Fruit fly (Drosophila melanogaster): ENCODE results near the gene CG33969.
A peak's percentile ranks its signal among the peaks of the same experiment; 100 is the strongest.

CG33969 gene

DNA sequence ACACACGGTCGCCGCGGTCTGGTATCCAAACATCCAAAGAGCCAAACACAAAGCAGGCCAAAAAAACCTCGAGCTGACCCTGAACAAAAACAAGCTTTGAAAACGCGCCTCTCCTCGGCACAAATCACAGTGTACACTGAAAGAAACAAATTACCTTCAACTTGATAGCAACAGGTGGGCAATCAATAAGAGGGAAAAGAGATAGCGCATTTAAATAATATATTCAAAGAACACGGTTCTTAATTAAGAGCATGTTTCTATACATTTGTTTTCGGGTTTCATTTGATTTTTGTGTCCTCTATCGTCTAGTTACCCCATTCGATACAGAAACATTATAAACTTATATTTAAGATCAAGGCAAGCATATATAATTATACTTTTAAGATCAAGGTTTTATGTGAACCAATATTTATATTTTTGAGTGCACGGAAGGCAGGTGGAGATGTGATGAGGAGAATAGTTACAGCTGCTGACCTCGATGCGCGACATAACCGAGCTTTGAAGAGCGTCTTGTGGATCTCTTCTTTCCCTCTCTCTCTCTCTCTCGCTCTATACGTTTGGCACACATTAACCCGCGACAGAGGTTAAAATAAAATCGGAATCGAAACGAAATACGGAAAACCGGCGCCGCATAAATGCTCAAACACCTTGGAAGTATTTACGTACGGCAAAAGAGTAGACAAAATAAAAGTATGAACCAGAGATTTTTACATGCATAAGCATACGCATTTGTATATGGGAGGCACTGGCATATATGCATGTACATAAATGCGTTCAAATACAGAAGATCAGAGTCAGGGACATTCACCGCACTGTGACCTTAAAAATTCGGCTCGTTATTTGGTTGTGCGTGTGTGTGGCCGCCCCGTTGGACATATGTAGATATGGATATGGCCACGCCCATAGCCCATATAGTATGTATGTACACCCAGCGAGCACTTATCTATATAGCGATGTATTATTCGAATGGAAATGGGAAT lies 5.2 kb upstream of the CG33969 start (continued):
- TF ChIP-seq CG11294 (GFP tag; IDR thresholded peaks at IDR 0.05), result peak; percentile 65; the same call in 1 of the 2 replicates
- TF ChIP-seq vri (GFP tag; optimal IDR thresholded peaks at IDR 0.05), result peak; percentile 39
- peak; percentile 77 for TF ChIP-seq CG11762 (GFP tag; optimal IDR thresholded peaks at IDR 0.05; ENCODE audit: insufficient read depth)
- peak; percentile 84 for TF ChIP-seq CG6276 (GFP tag; optimal IDR thresholded peaks at IDR 0.05)
- peak; percentile 80 for TF ChIP-seq achi (GFP tag; optimal IDR thresholded peaks at IDR 0.05)
- peak; percentile 2 for TF ChIP-seq fd85E (GFP tag; optimal IDR thresholded peaks at IDR 0.05)
- TF ChIP-seq CG6808 (GFP tag; optimal IDR thresholded peaks at IDR 0.05), result peak; percentile 65
- peak; percentile 76 for TF ChIP-seq CG8119 (GFP tag; IDR thresholded peaks at IDR 0.05)
- TF ChIP-seq CG7368 (GFP tag; optimal IDR thresholded peaks at IDR 0.05), result peak; percentile 74
- peak; percentile 73 for TF ChIP-seq topi (GFP tag; optimal IDR thresholded peaks at IDR 0.05)
- peak; percentile 77 for TF ChIP-seq eg (GFP tag; IDR thresholded peaks at IDR 0.05)
- TF ChIP-seq CG3919 (GFP tag; optimal IDR thresholded peaks at IDR 0.05), result peak; percentile 84
- peak; percentile 77 for TF ChIP-seq Sox14 (GFP tag; optimal IDR thresholded peaks at IDR 0.05)
- TF ChIP-seq Sox15 (GFP tag; optimal IDR thresholded peaks at IDR 0.05), result peak; percentile 70
- TF ChIP-seq CG6792 (GFP tag; optimal IDR thresholded peaks at IDR 0.05), result peak; percentile 78
- peak; percentile 65 for TF ChIP-seq Hr39 (GFP tag; optimal IDR thresholded peaks at IDR 0.05)
- TF ChIP-seq Eip75B (GFP tag; optimal IDR thresholded peaks at IDR 0.05), result peak; percentile 88
- peak; percentile 79 for TF ChIP-seq Ets96B (tag; optimal IDR thresholded peaks at IDR 0.05)
- TF ChIP-seq fd59A (GFP tag; optimal IDR thresholded peaks at IDR 0.05), result peak; percentile 75
- TF ChIP-seq CG31627 (GFP tag; optimal IDR thresholded peaks at IDR 0.05), result peak; percentile 61
- peak; percentile 78 for TF ChIP-seq lz (GFP tag; optimal IDR thresholded peaks at IDR 0.05)
- TF ChIP-seq salr (GFP tag; optimal IDR thresholded peaks at IDR 0.05), result peak; percentile 34 to 85
- peak; percentile 2 for TF ChIP-seq CG6854 (GFP tag; optimal IDR thresholded peaks at IDR 0.05)
- peak; percentile 71 for TF ChIP-seq spab (GFP tag; optimal IDR thresholded peaks at IDR 0.05)
- peak; percentile 95 for TF ChIP-seq CG32006 (GFP tag; optimal IDR thresholded peaks at IDR 0.05)
- peak; percentile 62 for TF ChIP-seq CG11902 (GFP tag; optimal IDR thresholded peaks at IDR 0.05)
- TF ChIP-seq Ets21C (GFP tag; optimal IDR thresholded peaks at IDR 0.05), result peak; percentile 50
- peak; percentile 39 for TF ChIP-seq CG1621 (tag; optimal IDR thresholded peaks at IDR 0.05)
- peak; percentile 79 for TF ChIP-seq CG8632 (GFP tag; optimal IDR thresholded peaks at IDR 0.05)
- TF ChIP-seq CG16779 (tag; optimal IDR thresholded peaks at IDR 0.05), result peak; percentile 69
- TF ChIP-seq CG34406 (GFP tag; optimal IDR thresholded peaks at IDR 0.05), result peak; percentile 80
- TF ChIP-seq Hr4 (GFP tag; optimal IDR thresholded peaks at IDR 0.05), result peak; percentile 88

DNA sequence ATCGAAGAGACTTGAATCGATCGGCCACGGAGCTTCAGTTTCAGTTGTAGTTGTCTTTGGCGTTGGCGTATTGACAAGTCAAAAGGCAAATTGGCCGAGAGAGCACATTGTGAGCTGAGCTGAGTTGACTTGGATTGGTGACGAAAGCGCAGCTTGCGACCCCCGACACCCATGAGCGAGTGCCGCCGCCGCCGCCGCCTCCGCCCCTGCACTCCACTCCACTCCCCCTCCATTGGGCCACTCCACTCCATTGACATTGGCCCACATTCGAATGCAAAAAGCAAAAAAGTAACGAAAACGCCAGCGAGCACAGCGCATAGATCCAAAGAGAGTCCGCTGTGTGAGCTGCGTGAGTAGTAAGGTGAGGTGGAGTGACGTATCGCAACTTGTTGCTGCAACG lies 4.4 kb upstream of the CG33969 start:
- TF ChIP-seq dac (GFP tag; optimal IDR thresholded peaks at IDR 0.05), result no peak
- TF ChIP-seq eg (GFP tag; IDR thresholded peaks at IDR 0.05), result no peak
- TF ChIP-seq fd85E (GFP tag; optimal IDR thresholded peaks at IDR 0.05), result no peak
- TF ChIP-seq Sox102F (GFP tag; optimal IDR thresholded peaks at IDR 0.05), result no peak
- no peak for TF ChIP-seq CG7368 (GFP tag; optimal IDR thresholded peaks at IDR 0.05)
- no peak for TF ChIP-seq CG31627 (GFP tag; optimal IDR thresholded peaks at IDR 0.05)
- TF ChIP-seq CG3032 (tag; optimal IDR thresholded peaks at IDR 0.05), result no peak
- no peak for TF ChIP-seq Gug (GFP tag; IDR thresholded peaks at IDR 0.05)
- no peak for TF ChIP-seq CG16779 (tag; optimal IDR thresholded peaks at IDR 0.05)
- no peak for TF ChIP-seq CG6854 (GFP tag; optimal IDR thresholded peaks at IDR 0.05)
- no peak for TF ChIP-seq CG8119 (GFP tag; IDR thresholded peaks at IDR 0.05)
- no peak for TF ChIP-seq net (GFP tag; optimal IDR thresholded peaks at IDR 0.05)

DNA sequence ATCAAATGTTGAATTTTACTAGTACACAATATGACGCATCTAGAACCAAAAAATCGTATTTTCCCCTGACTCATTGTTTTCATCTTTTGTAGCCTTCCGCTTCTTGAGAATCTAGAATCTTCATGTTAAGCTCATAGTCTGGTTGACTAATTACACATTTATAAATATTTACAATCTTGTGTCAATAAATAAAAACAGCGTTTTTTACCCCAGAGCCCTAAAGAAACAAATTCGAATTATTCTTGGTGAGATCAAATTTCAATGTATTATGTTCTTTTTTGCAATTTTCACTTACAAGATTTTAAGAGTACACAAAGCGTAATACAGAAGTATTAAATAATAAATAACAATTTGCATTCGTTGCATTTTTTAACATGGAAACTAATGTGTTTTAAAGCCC lies 2.7 kb upstream of the CG33969 start:
- TF ChIP-seq CG9139 (GFP tag; optimal IDR thresholded peaks at IDR 0.05), result no peak
- TF ChIP-seq fkh (GFP tag; optimal IDR thresholded peaks at IDR 0.05), result peak; percentile 39

All from whole organism, prepupa.